Worm (Caenorhabditis elegans) whole organism, young adult: ENCODE data around the gene npr-21.
A peak's percentile ranks its signal among the peaks of the same experiment; 100 is the strongest.

Source experiments
- Y67H2A.10 ChIP-seq: fragments of 200-800 bp; sonication (Bioruptor generic); conservative IDR thresholded peaks from 2 replicates; pipeline ENCODE4 v1.3.6; 2022; ENCODE audit warnings: missing genetic modification reagents, missing genetic modification characterization, missing compliant biosample characterization
- Y95B8A.8 ChIP-seq: fragments of 200-800 bp; sonication (Bioruptor generic); IDR thresholded peaks from 2 replicates; pipeline ENCODE4 v1.3.6; 2022; ENCODE audit warnings: missing genetic modification reagents, missing genetic modification characterization, missing compliant biosample characterization
- ama-1 ChIP-seq, 3 experiments: fragments of 150-350 bp in 1 of 3; sonication (generic microtip) in 2 of 3; optimal IDR thresholded peaks; 2 replicates each; lab custom pipeline; 2014 to 2018; ENCODE audit warnings: missing biosample characterization in 2 of 3, missing genetic modification characterization in 2 of 3, missing genetic modification reagents in 2 of 3
- cebp-1 ChIP-seq, 2 experiments: fragments of 200-800 bp in 1 of 2; sonication (Bioruptor generic) in 1 of 2; sonication (generic microtip) in 1 of 2; IDR thresholded peaks in 1 of 2; optimal IDR thresholded peaks in 1 of 2; 2 replicates each; pipeline versions ENCODE4 v1.3.6 to Lab custom; 2017 to 2022; ENCODE audit warnings: missing compliant biosample characterization in 2 of 2, missing genetic modification characterization in 2 of 2, mild to moderate bottlenecking in 1 of 2, missing genetic modification reagents in 1 of 2, moderate library complexity in 1 of 2
- cebp-2 ChIP-seq: fragments of 200-800 bp; sonication (Bioruptor generic); IDR thresholded peaks from 2 replicates; pipeline ENCODE4 v1.3.6; 2022; ENCODE audit warnings: missing genetic modification characterization, missing compliant biosample characterization
- hlh-12 ChIP-seq: sonication (generic microtip); optimal IDR thresholded peaks from 2 replicates; lab custom pipeline; 2016; ENCODE audit warnings: missing genetic modification characterization, missing compliant biosample characterization
- hmg-1.2 ChIP-seq: fragments of 200-800 bp; sonication (Bioruptor generic); IDR thresholded peaks from 2 replicates; pipeline ENCODE4 v1.3.6; 2022; ENCODE audit warnings: missing genetic modification reagents, missing genetic modification characterization, missing compliant biosample characterization
- unc-62 ChIP-seq: fragments of 150-350 bp; optimal IDR thresholded peaks from 2 replicates; lab custom pipeline; 2014; ENCODE audit warnings: missing biosample characterization, missing genetic modification reagents, missing genetic modification characterization

ce11 chrX:17197824-17198223 is 40.1 kb upstream of the npr-21 start:
- 0 out of 2 replicates have a peak, but pooled peaks have one; percentile 14 for TF ChIP-seq cebp-1 (GFP tag; IDR thresholded peaks at IDR 0.05; lab: Robert Waterston, UW)
- no peak for TF ChIP-seq cebp-1 (tag; optimal IDR thresholded peaks at IDR 0.05; lab: Kevin White, UChicago)
- no peak for TF ChIP-seq ama-1 (optimal IDR thresholded peaks at IDR 0.05; lab: Kevin White, UChicago)
- TF ChIP-seq ama-1 (GFP tag; optimal IDR thresholded peaks at IDR 0.05; lab: Kevin White, UChicago): no peak
- TF ChIP-seq unc-62 (GFP tag; lab: Kevin White, UChicago): no peak
- no peak for TF ChIP-seq Y95B8A.8 (GFP tag; lab: Robert Waterston, UW)
- no peak for TF ChIP-seq hmg-1.2 (GFP tag; lab: Robert Waterston, UW)
- no peak for TF ChIP-seq hlh-12 (tag; lab: Kevin White, UChicago)
- no peak for TF ChIP-seq cebp-2 (GFP tag; lab: Robert Waterston, UW)
- TF ChIP-seq Y67H2A.10 (GFP tag; lab: Robert Waterston, UW): no peak
